Worm (Caenorhabditis elegans) whole organism, L1 larva: Measurements from ENCODE around the gene golg-4.

Experiments
- C34B4.2 ChIP-seq: sonication (generic microtip); optimal IDR thresholded peaks from 2 replicates; lab custom pipeline; 2017; ENCODE audit warnings: mild to moderate bottlenecking, missing genetic modification characterization, missing compliant biosample characterization
- ama-1 ChIP-seq: fragments of 150-350 bp; optimal IDR thresholded peaks from 2 replicates; lab custom pipeline; 2014
- blmp-1 ChIP-seq: fragments of 150-350 bp; optimal IDR thresholded peaks from 2 replicates; lab custom pipeline; 2014; ENCODE audit warnings: missing biosample characterization, missing genetic modification characterization
- ceh-8 ChIP-seq: fragments of 200-800 bp; sonication (Bioruptor generic); optimal IDR thresholded peaks from 2 replicates; lab custom pipeline; 2018; ENCODE audit warnings: mild to moderate bottlenecking, missing genetic modification characterization, moderate library complexity, missing compliant biosample characterization
- ceh-90 ChIP-seq: sonication (generic microtip); optimal IDR thresholded peaks from 2 replicates; lab custom pipeline; 2016; ENCODE audit warnings: missing genetic modification characterization, missing compliant biosample characterization
- ces-1 ChIP-seq: fragments of 150-350 bp; optimal IDR thresholded peaks from 2 replicates; lab custom pipeline; 2014; ENCODE audit warnings: missing biosample characterization, missing genetic modification reagents, missing genetic modification characterization
- dpl-1 ChIP-seq, 3 experiments: fragments of 150-350 bp in 2 of 3; sonication (generic microtip) in 1 of 3; optimal IDR thresholded peaks; 2 replicates each; lab custom pipeline; 2014 to 2017; ENCODE audit warnings: missing biosample characterization in 3 of 3, missing genetic modification characterization in 3 of 3, missing genetic modification reagents in 3 of 3
- efl-1 ChIP-seq, 4 experiments: fragments of 150-350 bp; optimal IDR thresholded peaks in 3 of 4; peaks in 1 of 4; 1 replicate in 1 of 4; 2 replicates in 3 of 4; lab custom pipeline; 2014; ENCODE audit warnings: missing biosample characterization in 2 of 4, missing genetic modification characterization in 2 of 4, missing genetic modification reagents in 2 of 4
- efl-3 ChIP-seq: fragments of 200-800 bp; sonication (Bioruptor generic); optimal IDR thresholded peaks from 2 replicates; lab custom pipeline; 2018; ENCODE audit warnings: mild to moderate bottlenecking, missing genetic modification characterization, missing compliant biosample characterization
- egl-27 ChIP-seq, 2 experiments: fragments of 150-350 bp in 1 of 2; sonication (generic microtip); optimal IDR thresholded peaks; 3 replicates each; lab custom pipeline; 2017 to 2018; ENCODE audit warnings: missing biosample characterization in 2 of 2, missing genetic modification characterization in 2 of 2, missing genetic modification reagents in 2 of 2
- elt-2 ChIP-seq: sonication (generic microtip); optimal IDR thresholded peaks from 2 replicates; lab custom pipeline; 2016; ENCODE audit warnings: missing genetic modification characterization, mild to moderate bottlenecking, inconsistent platforms, missing compliant biosample characterization, missing genetic modification reagents
- elt-3 ChIP-seq, 6 experiments: fragments of 150-350 bp in 1 of 6; sonication (generic microtip); optimal IDR thresholded peaks; 2 replicates each; lab custom pipeline; 2017 to 2018; ENCODE audit warnings: missing biosample characterization in 6 of 6, missing genetic modification characterization in 6 of 6, inconsistent platforms in 1 of 6
- fkh-8 ChIP-seq: sonication (generic microtip); optimal IDR thresholded peaks from 2 replicates; lab custom pipeline; 2016; ENCODE audit warnings: mild to moderate bottlenecking, missing genetic modification characterization, missing compliant biosample characterization
- fos-1 ChIP-seq: fragments of 150-350 bp; optimal IDR thresholded peaks from 2 replicates; lab custom pipeline; 2014; ENCODE audit warnings: missing biosample characterization, missing genetic modification characterization
- hlh-17 ChIP-seq: fragments of 200-800 bp; sonication (Bioruptor generic); optimal IDR thresholded peaks from 2 replicates; lab custom pipeline; 2018; ENCODE audit warnings: missing genetic modification characterization, mild to moderate bottlenecking, missing compliant biosample characterization, moderate library complexity, borderline replicate concordance
- hlh-4 ChIP-seq: sonication (generic microtip); optimal IDR thresholded peaks from 2 replicates; lab custom pipeline; 2016; ENCODE audit warnings: mild to moderate bottlenecking, missing genetic modification characterization, missing compliant biosample characterization
- hpl-2 ChIP-seq: fragments of 150-350 bp; optimal IDR thresholded peaks from 2 replicates; lab custom pipeline; 2014; ENCODE audit warnings: missing biosample characterization, missing genetic modification reagents, missing genetic modification characterization
- isw-1 ChIP-seq: fragments of 200-800 bp; sonication (Bioruptor generic); IDR thresholded peaks from 2 replicates; pipeline ENCODE4 v1.3.6; 2022; ENCODE audit warnings: missing genetic modification characterization, missing compliant biosample characterization
- jun-1 ChIP-seq: fragments of 150-350 bp; optimal IDR thresholded peaks from 2 replicates; lab custom pipeline; 2014; ENCODE audit warnings: missing biosample characterization, missing genetic modification reagents, missing genetic modification characterization
- lin-14 ChIP-seq: fragments of 200-800 bp; sonication (Bioruptor generic); optimal IDR thresholded peaks from 2 replicates; lab custom pipeline; 2018; ENCODE audit warnings: mild to moderate bottlenecking, missing genetic modification characterization, moderate library complexity, missing compliant biosample characterization
- lin-35 ChIP-seq, 2 experiments: fragments of 150-350 bp; optimal IDR thresholded peaks; 2 replicates each; lab custom pipeline; 2014; ENCODE audit warnings: missing biosample characterization in 2 of 2, missing genetic modification characterization in 2 of 2, missing genetic modification reagents in 2 of 2
- lin-39 ChIP-seq: fragments of 150-350 bp; optimal IDR thresholded peaks from 2 replicates; lab custom pipeline; 2014; ENCODE audit warnings: missing biosample characterization, missing genetic modification reagents, missing genetic modification characterization
- lir-3 ChIP-seq: sonication (generic microtip); optimal IDR thresholded peaks from 2 replicates; lab custom pipeline; 2016; ENCODE audit warnings: mild to moderate bottlenecking, missing genetic modification characterization, moderate library complexity, missing compliant biosample characterization; ENCODE audit not compliant: poor library complexity
- lsy-2 ChIP-seq, 2 experiments: fragments of 150-350 bp; optimal IDR thresholded peaks; 2 replicates each; lab custom pipeline; 2014; ENCODE audit warnings: missing biosample characterization in 2 of 2, missing genetic modification characterization in 2 of 2
- mdl-1 ChIP-seq, 2 experiments: fragments of 150-350 bp; optimal IDR thresholded peaks; 2 replicates each; lab custom pipeline; 2014 to 2017; ENCODE audit warnings: missing biosample characterization in 2 of 2, missing genetic modification characterization in 2 of 2, inconsistent platforms in 1 of 2
- mef-2 ChIP-seq: fragments of 150-350 bp; optimal IDR thresholded peaks from 2 replicates; lab custom pipeline; 2014; ENCODE audit warnings: missing biosample characterization, missing genetic modification characterization
- nhr-47 ChIP-seq: sonication (generic microtip); optimal IDR thresholded peaks from 2 replicates; lab custom pipeline; 2016; ENCODE audit warnings: mild to moderate bottlenecking, missing genetic modification characterization, moderate library complexity, missing compliant biosample characterization
- nhr-71 ChIP-seq: sonication (generic microtip); optimal IDR thresholded peaks from 2 replicates; lab custom pipeline; 2016; ENCODE audit warnings: mild to moderate bottlenecking, missing genetic modification characterization, moderate library complexity, missing compliant biosample characterization
- nhr-76 ChIP-seq: sonication (generic microtip); optimal IDR thresholded peaks from 2 replicates; lab custom pipeline; 2017; ENCODE audit warnings: missing biosample characterization, missing genetic modification characterization
- nhr-77 ChIP-seq: fragments of 150-350 bp; optimal IDR thresholded peaks from 2 replicates; lab custom pipeline; 2014; ENCODE audit warnings: missing biosample characterization, missing genetic modification characterization
- nhr-85 ChIP-seq: sonication (generic microtip); peaks from one replicate; lab custom pipeline; 2016; ENCODE audit warnings: missing genetic modification characterization, inconsistent platforms, missing compliant biosample characterization
- nhr-90 ChIP-seq: sonication (generic microtip); optimal IDR thresholded peaks from 2 replicates; lab custom pipeline; 2016; ENCODE audit warnings: mild to moderate bottlenecking, missing genetic modification characterization, missing compliant biosample characterization; ENCODE audit not compliant: poor library complexity
- pax-3 ChIP-seq: fragments of 200-800 bp; sonication (Bioruptor generic); optimal IDR thresholded peaks from 2 replicates; lab custom pipeline; 2018; ENCODE audit warnings: mild to moderate bottlenecking, missing genetic modification characterization, moderate library complexity, missing compliant biosample characterization
- pqm-1 ChIP-seq: sonication (generic microtip); optimal IDR thresholded peaks from 3 replicates; lab custom pipeline; 2017; ENCODE audit warnings: missing biosample characterization, missing genetic modification characterization
- rnt-1 ChIP-seq: sonication (generic microtip); optimal IDR thresholded peaks from 2 replicates; lab custom pipeline; 2016; ENCODE audit warnings: mild to moderate bottlenecking, missing genetic modification characterization, moderate library complexity, missing compliant biosample characterization
- sptf-1 ChIP-seq: fragments of 150-350 bp; optimal IDR thresholded peaks from 2 replicates; lab custom pipeline; 2014; ENCODE audit warnings: missing biosample characterization, missing genetic modification characterization
- tbx-2 ChIP-seq: sonication (generic microtip); optimal IDR thresholded peaks from 2 replicates; lab custom pipeline; 2016; ENCODE audit warnings: missing genetic modification characterization, missing compliant biosample characterization
- unc-130 ChIP-seq: fragments of 150-350 bp; optimal IDR thresholded peaks from 2 replicates; lab custom pipeline; 2017; ENCODE audit warnings: missing biosample characterization, missing genetic modification characterization, inconsistent platforms
- unc-30 ChIP-seq: sonication (generic microtip); optimal IDR thresholded peaks from 2 replicates; lab custom pipeline; 2017; ENCODE audit warnings: missing biosample characterization, missing genetic modification characterization
- unc-98 ChIP-seq: fragments of 200-800 bp; sonication (Bioruptor generic); IDR thresholded peaks from 2 replicates; pipeline ENCODE4 v1.3.6; 2022; ENCODE audit warnings: missing genetic modification characterization, missing compliant biosample characterization
- vab-15 ChIP-seq: sonication (generic microtip); optimal IDR thresholded peaks from 2 replicates; lab custom pipeline; 2017; ENCODE audit warnings: missing genotype, mild to moderate bottlenecking, missing genetic modification characterization, missing compliant biosample characterization
- zag-1 ChIP-seq: fragments of 150-350 bp; optimal IDR thresholded peaks from 2 replicates; lab custom pipeline; 2014; ENCODE audit warnings: missing biosample characterization, missing genetic modification characterization
- ztf-11 ChIP-seq, 2 experiments: sonication (generic microtip); optimal IDR thresholded peaks; 2 replicates each; lab custom pipeline; 2016 to 2017; ENCODE audit warnings: missing genetic modification characterization in 2 of 2, missing biosample characterization in 1 of 2, missing compliant biosample characterization in 1 of 2

Gene golg-4

ce11 chrIII:3405535-3405934 is at the start of gene golg-4:
TSS of gene golg-4 (plus strand) at chrIII:3405568.
- no peak for TF ChIP-seq fkh-8 (tag; lab: Kevin White, UChicago)
- TF ChIP-seq efl-1 (optimal IDR thresholded peaks at IDR 0.05; lab: Kevin White, UChicago), result no peak
- TF ChIP-seq efl-1 (GFP tag; optimal IDR thresholded peaks at IDR 0.05 in 1 of 2; lab: Kevin White, UChicago), result peak in 1 of 2 experiments; percentile 33

ce11 chrIII:3355791-3356190 is 49.6 kb upstream of the golg-4 start:
- TF ChIP-seq blmp-1 (tag; lab: Kevin White, UChicago), result peak; percentile 71
- no peak for TF ChIP-seq efl-1 (optimal IDR thresholded peaks at IDR 0.05; lab: Kevin White, UChicago)
- peak in 1 of 2 experiments; percentile 58 for TF ChIP-seq efl-1 (GFP tag; optimal IDR thresholded peaks at IDR 0.05 in 1 of 2; lab: Kevin White, UChicago)
- no peak for TF ChIP-seq unc-98
- TF ChIP-seq lin-35 (GFP tag; optimal IDR thresholded peaks at IDR 0.05; lab: Kevin White, UChicago), result peak in 1 of 2 experiments; percentile 1
- peak in 5 of 6 experiments; percentile 13 to 81 (median 64) for TF ChIP-seq elt-3 (tag; optimal IDR thresholded peaks at IDR 0.05; lab: Kevin White, UChicago)

ce11 chrIII:3360067-3360466 is 45.3 kb upstream of the golg-4 start:
- peak; percentile 3 for TF ChIP-seq nhr-85
- no peak for TF ChIP-seq nhr-76 (tag; lab: Kevin White, UChicago)
- TF ChIP-seq, all 84 proteins: peak for 1

ce11 chrIII:3367772-3368171 is 37.6 kb upstream of the golg-4 start:
- TF ChIP-seq lir-3 (tag; lab: Kevin White, UChicago) (no peak), nhr-71 (tag; lab: Kevin White, UChicago) (no peak), lin-35 (GFP tag; optimal IDR thresholded peaks at IDR 0.05; lab: Kevin White, UChicago) (peak in 1 of 2 experiments; percentile 8), efl-3 (GFP tag; lab: Kevin White, UChicago) (no peak), ceh-90 (tag; lab: Kevin White, UChicago) (no peak), jun-1 (tag; lab: Kevin White, UChicago) (no peak), elt-2 (tag; lab: Kevin White, UChicago) (no peak), lin-39 (tag; lab: Kevin White, UChicago) (no peak), hpl-2 (GFP tag; lab: Kevin White, UChicago) (no peak), mef-2 (no peak), pax-3 (tag; lab: Kevin White, UChicago) (no peak), fos-1 (tag; lab: Kevin White, UChicago) (no peak), ces-1 (no peak), tbx-2 (tag; lab: Kevin White, UChicago) (no peak), dpl-1 (GFP tag; optimal IDR thresholded peaks at IDR 0.05; lab: Kevin White, UChicago) (no peak), C34B4.2 (tag; lab: Kevin White, UChicago) (no peak), lsy-2 (tag; optimal IDR thresholded peaks at IDR 0.05; lab: Kevin White, UChicago) (peak in 1 of 2 experiments; percentile 6), elt-3 (tag; optimal IDR thresholded peaks at IDR 0.05; lab: Kevin White, UChicago) (no peak), nhr-85 (peak; percentile 75), nhr-77 (tag; lab: Kevin White, UChicago) (no peak), egl-27 (tag; optimal IDR thresholded peaks at IDR 0.05; lab: Kevin White, UChicago) (no peak), unc-130 (tag; lab: Kevin White, UChicago) (no peak), fkh-8 (tag; lab: Kevin White, UChicago) (no peak), efl-1 (optimal IDR thresholded peaks at IDR 0.05; lab: Kevin White, UChicago) (no peak), efl-1 (GFP tag; optimal IDR thresholded peaks at IDR 0.05 in 1 of 2; lab: Kevin White, UChicago) (no peak), nhr-90 (no peak), ztf-11 (tag; optimal IDR thresholded peaks at IDR 0.05; lab: Kevin White, UChicago) (no peak), sptf-1 (tag; lab: Kevin White, UChicago) (no peak), lin-14 (peak; percentile 20), hlh-4 (no peak), unc-30 (tag; lab: Kevin White, UChicago) (no peak), vab-15 (tag; lab: Kevin White, UChicago) (no peak), hlh-17 (no peak), zag-1 (no peak), ceh-8 (GFP tag; lab: Kevin White, UChicago) (no peak), mdl-1 (tag; optimal IDR thresholded peaks at IDR 0.05; lab: Kevin White, UChicago) (peak in 1 of 2 experiments; percentile 49), isw-1 (GFP tag; lab: Robert Waterston, UW) (no peak), blmp-1 (tag; lab: Kevin White, UChicago) (peak; percentile 27), rnt-1 (tag; lab: Kevin White, UChicago) (no peak), pqm-1 (tag; lab: Kevin White, UChicago) (no peak), nhr-47 (tag; lab: Kevin White, UChicago) (no peak), ama-1 (no peak)
- TF ChIP-seq, all 84 proteins: peak for 6
